Worm (Caenorhabditis elegans) whole organism, L4/young adult: ENCODE measurements around the gene gana-1.

Experiments
- W03F9.2 ChIP-seq: fragments of 150-350 bp; optimal IDR thresholded peaks from 2 replicates; lab custom pipeline; 2014; ENCODE audit warnings: missing biosample characterization, missing genetic modification characterization
- dao-5 ChIP-seq: sonication (generic microtip); optimal IDR thresholded peaks from 2 replicates; lab custom pipeline; 2016; ENCODE audit warnings: missing genotype, missing genetic modification characterization, moderate library complexity, missing compliant biosample characterization

DNA sequence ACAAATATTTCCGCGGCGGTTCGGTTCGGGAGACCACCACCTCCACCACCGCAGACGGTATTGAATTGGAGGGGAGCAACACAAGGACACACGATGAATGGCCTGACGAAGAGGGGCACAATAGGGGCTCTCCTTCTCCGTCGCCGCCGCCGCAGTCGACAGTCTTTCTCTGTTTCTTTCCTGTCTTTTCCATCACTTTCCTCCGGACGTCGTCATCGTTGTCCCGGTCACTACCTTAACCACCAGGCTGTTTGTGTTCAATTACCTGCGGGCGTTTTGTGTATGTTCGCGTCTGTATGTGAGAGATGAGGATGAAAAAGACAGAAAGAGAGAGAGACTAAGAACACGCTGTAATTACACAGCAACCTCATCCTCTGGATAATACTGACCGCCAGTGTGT is 47.3 kb upstream of the gana-1 start:
- TF ChIP-seq dao-5 (no peak), W03F9.2 (tag; lab: Kevin White, UChicago) (no peak)
